4 worm cellular contexts compared by ENCODE assay signal in genomic region chrIV:6841562-6842282, ce11.
A peak's percentile ranks its signal among the peaks of the same experiment; 100 is the strongest.
TF ChIP-seq lines count a peak whose summit lies in the region.

No protein-coding gene starts in this region.

TF ChIP-seq in whole organism, L1 larva, 84 proteins besides CTCF, POLR2A, EP300 and RAD21 (continues in another document):
- peak in 1 of 2 experiments; percentile 39 for TF ChIP-seq lin-35 (GFP tag; optimal IDR thresholded peaks at IDR 0.05; lab: Kevin White, UChicago)
- TF ChIP-seq ceh-82 (tag; optimal IDR thresholded peaks at IDR 0.05; lab: Kevin White, UChicago), result no peak
- no peak for TF ChIP-seq nhr-47 (tag; optimal IDR thresholded peaks at IDR 0.05; lab: Kevin White, UChicago)
- no peak for TF ChIP-seq C34B4.2 (tag; optimal IDR thresholded peaks at IDR 0.05; lab: Kevin White, UChicago)
- no peak for TF ChIP-seq pag-3 (tag; optimal IDR thresholded peaks at IDR 0.05; lab: Kevin White, UChicago; ENCODE audit: borderline replicate concordance, insufficient read depth)
- no peak for TF ChIP-seq ces-1 (GFP tag; optimal IDR thresholded peaks at IDR 0.05; lab: Kevin White, UChicago)
- no peak for TF ChIP-seq vab-15 (tag; optimal IDR thresholded peaks at IDR 0.05; lab: Kevin White, UChicago)
- no peak for TF ChIP-seq unc-86 (tag; optimal IDR thresholded peaks at IDR 0.05; lab: Kevin White, UChicago)
- TF ChIP-seq C04F5.9 (tag; optimal IDR thresholded peaks at IDR 0.05; lab: Kevin White, UChicago), result no peak
- no peak for TF ChIP-seq alr-1 (tag; optimal IDR thresholded peaks at IDR 0.05; lab: Kevin White, UChicago; ENCODE audit: borderline replicate concordance)
- TF ChIP-seq nhr-28 (tag; optimal IDR thresholded peaks at IDR 0.05; lab: Kevin White, UChicago), result no peak
- TF ChIP-seq nhr-12 (tag; optimal IDR thresholded peaks at IDR 0.05; lab: Kevin White, UChicago), result no peak
- no peak for TF ChIP-seq egl-13 (tag; optimal IDR thresholded peaks at IDR 0.05; lab: Kevin White, UChicago)
- peak; percentile 61 for TF ChIP-seq dsc-1 (tag; optimal IDR thresholded peaks at IDR 0.05; lab: Kevin White, UChicago)
- no peak for TF ChIP-seq unc-30 (tag; optimal IDR thresholded peaks at IDR 0.05; lab: Kevin White, UChicago)
- no peak for TF ChIP-seq lir-3 (tag; optimal IDR thresholded peaks at IDR 0.05; lab: Kevin White, UChicago; ENCODE audit: poor library complexity)
- TF ChIP-seq sptf-1 (tag; optimal IDR thresholded peaks at IDR 0.05; lab: Kevin White, UChicago), result no peak
- no peak for TF ChIP-seq ama-1 (optimal IDR thresholded peaks at IDR 0.05; lab: Kevin White, UChicago)
- TF ChIP-seq efl-1 (optimal IDR thresholded peaks at IDR 0.05; lab: Kevin White, UChicago), result no peak
- no peak for TF ChIP-seq efl-1 (GFP tag; optimal IDR thresholded peaks at IDR 0.05 in 1 of 2; lab: Kevin White, UChicago)
- TF ChIP-seq hlh-17 (GFP tag; optimal IDR thresholded peaks at IDR 0.05; lab: Kevin White, UChicago; ENCODE audit: borderline replicate concordance), result no peak
- TF ChIP-seq xbp-1 (tag; optimal IDR thresholded peaks at IDR 0.05; lab: Kevin White, UChicago), result no peak
- no peak for TF ChIP-seq aly-2 (tag; optimal IDR thresholded peaks at IDR 0.05; lab: Kevin White, UChicago)

TF ChIP-seq in whole organism, L2 larva, 48 proteins besides CTCF, POLR2A, EP300 and RAD21:
- no peak for TF ChIP-seq lin-13 (GFP tag; optimal IDR thresholded peaks at IDR 0.05; lab: Kevin White, UChicago)
- TF ChIP-seq blmp-1 (tag; optimal IDR thresholded peaks at IDR 0.05; lab: Kevin White, UChicago; ENCODE audit: insufficient read depth), result peak; percentile 9
- TF ChIP-seq snpc-4 (tag; optimal IDR thresholded peaks at IDR 0.05; lab: Kevin White, UChicago), result no peak
- TF ChIP-seq sem-4 (tag; optimal IDR thresholded peaks at IDR 0.05; lab: Kevin White, UChicago), result no peak
- peak; percentile 13 for TF ChIP-seq fos-1 (tag; optimal IDR thresholded peaks at IDR 0.05; lab: Kevin White, UChicago)
- no peak for TF ChIP-seq C34F6.9 (tag; optimal IDR thresholded peaks at IDR 0.05; lab: Kevin White, UChicago)
- TF ChIP-seq nhr-25 (tag; optimal IDR thresholded peaks at IDR 0.05; lab: Kevin White, UChicago), result peak; percentile 42
- TF ChIP-seq aly-2 (tag; optimal IDR thresholded peaks at IDR 0.05; lab: Kevin White, UChicago), result no peak
- TF ChIP-seq lsy-2 (tag; optimal IDR thresholded peaks at IDR 0.05; lab: Kevin White, UChicago), result no peak
- TF ChIP-seq zag-1 (tag; optimal IDR thresholded peaks at IDR 0.05; lab: Kevin White, UChicago), result no peak
- TF ChIP-seq lin-39 (tag; optimal IDR thresholded peaks at IDR 0.05; lab: Kevin White, UChicago), result no peak

TF ChIP-seq in whole organism, L3 larva, 47 proteins besides CTCF, POLR2A, EP300 and RAD21:
- TF ChIP-seq elt-2 (tag; optimal IDR thresholded peaks at IDR 0.05; lab: Kevin White, UChicago) (peak; percentile 68), sea-2 (GFP tag; optimal IDR thresholded peaks at IDR 0.05; lab: Kevin White, UChicago) (no peak)

TF ChIP-seq in whole organism, L4 larva, 104 proteins besides CTCF, POLR2A, EP300 and RAD21:
- TF ChIP-seq hif-1 (tag; optimal IDR thresholded peaks at IDR 0.05; lab: Kevin White, UChicago) (no peak), nhr-28 (tag; optimal IDR thresholded peaks at IDR 0.05; lab: Kevin White, UChicago) (peak; percentile 36), daf-16 (GFP tag; optimal IDR thresholded peaks at IDR 0.05; lab: Kevin White, UChicago) (no peak), daf-16 (tag; optimal IDR thresholded peaks at IDR 0.05; lab: Kevin White, UChicago) (peak; percentile 34), hlh-30 (tag; optimal IDR thresholded peaks at IDR 0.05; lab: Kevin White, UChicago; ENCODE audit: insufficient read depth) (peak; percentile 39), nhr-10 (tag; optimal IDR thresholded peaks at IDR 0.05; lab: Kevin White, UChicago) (no peak), pqm-1 (tag; optimal IDR thresholded peaks at IDR 0.05; lab: Kevin White, UChicago) (peak; percentile 14)

Comparison
In these comparisons a context has a peak if more than half of its experiments do, and no peak if none do; other contexts are left out.
1. Of the 29 proteins assayed by ChIP-seq in both whole organism, L4 larva and whole organism, L1 larva: peak only in whole organism, L4 larva: nhr-28 and pqm-1; only in whole organism, L1 larva: mep-1; in both: none; in neither: 26.